Worm (Caenorhabditis elegans): Measurements from ENCODE around the gene ZK666.4.

Gene ZK666.4

DNA sequence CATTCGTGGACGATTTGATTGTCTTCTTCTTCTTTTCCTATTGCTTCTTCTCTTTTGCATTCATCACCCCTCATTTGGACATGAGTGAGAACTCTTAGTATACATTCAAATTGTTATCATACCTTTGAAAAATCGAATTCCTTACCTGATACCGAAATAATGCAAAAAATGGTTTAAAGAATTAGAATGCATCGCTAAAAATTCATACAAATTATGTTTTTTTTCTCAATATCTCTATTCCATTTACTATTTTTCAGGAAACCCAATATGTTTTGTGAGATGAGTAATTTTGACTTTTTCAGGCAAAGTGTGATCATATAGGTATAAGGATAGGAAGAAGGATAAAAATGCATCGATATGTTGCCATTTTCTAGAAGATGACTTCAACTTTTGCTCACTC is 20.1 kb upstream of the ZK666.4 start, which contains the start of gene ZK673.11:
TSS of gene ZK673.11 (plus strand) at position 301 of the 400 bp plus-strand sequence.
- TF ChIP-seq ama-1 (optimal IDR thresholded peaks at IDR 0.05) (no peak), isw-1 (GFP tag; IDR thresholded peaks at IDR 0.05) (no peak), xbp-1 (tag; optimal IDR thresholded peaks at IDR 0.05) (no peak), skn-1 (tag; optimal IDR thresholded peaks at IDR 0.05) (no peak), lir-3 (tag; optimal IDR thresholded peaks at IDR 0.05; ENCODE audit: poor library complexity) (no peak), ztf-4 (tag; optimal IDR thresholded peaks at IDR 0.05) (no peak), lsy-2 (tag; optimal IDR thresholded peaks at IDR 0.05) (no peak), ces-1 (GFP tag; optimal IDR thresholded peaks at IDR 0.05) (no peak), unc-62 (GFP tag; optimal IDR thresholded peaks at IDR 0.05) (no peak), fkh-8 (tag; optimal IDR thresholded peaks at IDR 0.05) (no peak), pqm-1 (tag; optimal IDR thresholded peaks at IDR 0.05) (no peak), grh-1 (GFP tag; IDR thresholded peaks at IDR 0.05) (no peak), nhr-90 (tag; optimal IDR thresholded peaks at IDR 0.05; ENCODE audit: poor library complexity) (no peak), zag-1 (tag; optimal IDR thresholded peaks at IDR 0.05) (no peak)

- TF ChIP-seq efl-1 (optimal IDR thresholded peaks at IDR 0.05) (no peak), efl-1 (GFP tag; optimal IDR thresholded peaks at IDR 0.05 in 1 of 2) (no peak), unc-130 (tag; optimal IDR thresholded peaks at IDR 0.05) (no peak), nhr-90 (tag; optimal IDR thresholded peaks at IDR 0.05; ENCODE audit: poor library complexity) (no peak)
Measured at ce11 chrII:10461207-10461606, 15.9 kb upstream of the ZK666.4 start, which contains the start of gene ZK673.5. ZK673.5 (plus strand) TSS chrII:10461507.

- no peak for TF ChIP-seq mab-9 (GFP tag; IDR thresholded peaks at IDR 0.05)
- TF ChIP-seq nhr-90 (tag; optimal IDR thresholded peaks at IDR 0.05; ENCODE audit: poor library complexity) = no peak
- TF ChIP-seq egl-13 (tag; optimal IDR thresholded peaks at IDR 0.05) = no peak
- no peak for TF ChIP-seq C04F5.9 (tag; optimal IDR thresholded peaks at IDR 0.05)
- TF ChIP-seq Y116A8C.19 (tag; optimal IDR thresholded peaks at IDR 0.05; ENCODE audit: borderline replicate concordance) = no peak
- no peak for TF ChIP-seq tbx-2 (tag; optimal IDR thresholded peaks at IDR 0.05)
- no peak for TF ChIP-seq nhr-71 (tag; optimal IDR thresholded peaks at IDR 0.05)
- no peak for TF ChIP-seq fkh-8 (tag; optimal IDR thresholded peaks at IDR 0.05)
- TF ChIP-seq nhr-84 (tag; optimal IDR thresholded peaks at IDR 0.05) = no peak
- no peak for TF ChIP-seq ceh-8 (GFP tag; optimal IDR thresholded peaks at IDR 0.05)
- no peak for TF ChIP-seq nhr-12 (tag; optimal IDR thresholded peaks at IDR 0.05)
- no peak for TF ChIP-seq ztf-11 (tag; optimal IDR thresholded peaks at IDR 0.05)
- TF ChIP-seq blmp-1 (tag; optimal IDR thresholded peaks at IDR 0.05) = no peak
- no peak for TF ChIP-seq grh-1 (GFP tag; IDR thresholded peaks at IDR 0.05)
- no peak for TF ChIP-seq nhr-28 (tag; optimal IDR thresholded peaks at IDR 0.05)
- TF ChIP-seq fkh-10 (GFP tag; optimal IDR thresholded peaks at IDR 0.05) = no peak
- no peak for TF ChIP-seq unc-86 (tag; optimal IDR thresholded peaks at IDR 0.05)
- TF ChIP-seq zag-1 (tag; optimal IDR thresholded peaks at IDR 0.05) = no peak
- no peak for TF ChIP-seq sptf-1 (tag; optimal IDR thresholded peaks at IDR 0.05)
Measured at ce11 chrII:10464230-10464920, 12.7 kb upstream of the ZK666.4 start, which contains the start of the genes ZK673.6 and sdz-37. ZK673.6 (minus strand) TSS chrII:10464330. sdz-37 (plus strand) TSS chrII:10464870.

DNA sequence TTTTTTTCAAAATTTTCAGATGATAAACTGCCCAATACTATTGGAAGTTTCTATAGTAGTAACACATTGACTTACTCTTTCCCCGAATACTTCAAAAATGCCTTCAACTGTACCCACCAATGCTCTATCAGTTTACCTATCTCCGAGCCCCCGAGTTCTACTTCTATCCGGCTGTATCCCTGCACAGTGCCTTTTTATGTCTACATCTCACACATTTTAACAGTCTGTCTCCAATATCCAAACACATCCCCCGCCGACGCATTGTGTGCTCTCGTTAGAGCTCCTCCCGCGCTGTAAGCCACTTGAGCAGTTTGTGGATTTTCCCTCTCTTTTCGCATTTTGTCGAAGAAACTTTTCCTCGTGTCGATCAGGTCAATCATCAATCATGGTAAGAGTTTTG is 10.5 kb upstream of the ZK666.4 start, which contains the start of gene tnc-2:
TSS of gene tnc-2 (plus strand) at position 301 of the 400 bp plus-strand sequence.
- TF ChIP-seq mef-2 (tag; optimal IDR thresholded peaks at IDR 0.05) (no peak), efl-1 (optimal IDR thresholded peaks at IDR 0.05) (no peak), efl-1 (GFP tag; optimal IDR thresholded peaks at IDR 0.05 in 1 of 2) (peak in 1 of 2 experiments; percentile 51), mdl-1 (tag; optimal IDR thresholded peaks at IDR 0.05) (no peak)

ce11 chrII:10470159-10470558 is 6.9 kb upstream of the ZK666.4 start, which contains the start of gene clec-143:
clec-143 (minus strand) TSS chrII:10470297.
- TF ChIP-seq egl-27 (tag; optimal IDR thresholded peaks at IDR 0.05) = no peak
- TF ChIP-seq elt-2 (tag; optimal IDR thresholded peaks at IDR 0.05) = peak; percentile 57
